Fruit fly (Drosophila melanogaster): Measurements from ENCODE around the gene CG18764.

Gene CG18764

dm6 chr3R:11678016-11678415, 51.3 kb downstream of the CG18764 start, which contains the start of gene CG18476 (continued):
- TF ChIP-seq Fer2 (tag; optimal IDR thresholded peaks at IDR 0.05) (peak; percentile 86), CG10462 (GFP tag; optimal IDR thresholded peaks at IDR 0.05) (peak; percentile 72), Hr39 (optimal IDR thresholded peaks at IDR 0.05) (no peak), NK7.1 (GFP tag; optimal IDR thresholded peaks at IDR 0.05) (peak; percentile 48), E2f2 (GFP tag; IDR thresholded peaks at IDR 0.05) (peak; percentile 74), B-H2 (GFP tag; optimal IDR thresholded peaks at IDR 0.05) (peak; percentile 78), CG11247 (GFP tag; IDR thresholded peaks at IDR 0.05) (peak; percentile 90), CTCF (GFP tag; optimal IDR thresholded peaks at IDR 0.05) (peak; percentile 34), tup (GFP tag; optimal IDR thresholded peaks at IDR 0.05) (peak; percentile 24), wdn (GFP tag; IDR thresholded peaks at IDR 0.05) (peak; percentile 86), stc (GFP tag; IDR thresholded peaks at IDR 0.05) (peak; percentile 94), CG4617 (GFP tag; optimal IDR thresholded peaks at IDR 0.05; ENCODE audit: borderline replicate concordance) (peak; percentile 90), Deaf1 (tag; optimal IDR thresholded peaks at IDR 0.05) (peak; percentile 77), HmgD (GFP tag; optimal IDR thresholded peaks at IDR 0.05) (no peak), CG8944 (GFP tag; optimal IDR thresholded peaks at IDR 0.05) (peak; percentile 36), inv (GFP tag; IDR thresholded peaks at IDR 0.05; ENCODE audit: partially characterized antibody) (no peak), vfl (GFP tag; optimal IDR thresholded peaks at IDR 0.05) (peak; percentile 69), CG10431 (GFP tag; optimal IDR thresholded peaks at IDR 0.05) (no peak), D19B (GFP tag; optimal IDR thresholded peaks at IDR 0.05) (peak; percentile 75), CG18599 (GFP tag; optimal IDR thresholded peaks at IDR 0.05) (peak; percentile 91), Dbx (GFP tag; IDR thresholded peaks at IDR 0.05) (peak; percentile 91), CG34224 (GFP tag; IDR thresholded peaks at IDR 0.05; ENCODE audit: partially characterized antibody) (no peak), otp (GFP tag; IDR thresholded peaks at IDR 0.05) (peak; percentile 75; the same call in 2 of the 3 replicates), Ravus (GFP tag; IDR thresholded peaks at IDR 0.05) (peak; percentile 80), fru (optimal IDR thresholded peaks at IDR 0.05) (no peak), cwo (GFP tag; optimal IDR thresholded peaks at IDR 0.05) (peak; percentile 79), so (GFP tag; IDR thresholded peaks at IDR 0.05) (peak; percentile 83; the same call in 2 of the 3 replicates), YL-1 (GFP tag; optimal IDR thresholded peaks at IDR 0.05) (peak; percentile 69), amos (GFP tag; IDR thresholded peaks at IDR 0.05; ENCODE audit: partially characterized antibody) (no peak), insv (GFP tag; optimal IDR thresholded peaks at IDR 0.05) (peak in 1 of 2 experiments; percentile 49), B-H1 (GFP tag; IDR thresholded peaks at IDR 0.05) (peak; percentile 92), chm (GFP tag; IDR thresholded peaks at IDR 0.05) (peak; percentile 87), Ets97D (GFP tag; optimal IDR thresholded peaks at IDR 0.05) (peak; percentile 61), Lpt (GFP tag; optimal IDR thresholded peaks at IDR 0.05) (no peak), CG6654 (GFP tag; optimal IDR thresholded peaks at IDR 0.05) (peak; percentile 73), sr (GFP tag; IDR thresholded peaks at IDR 0.05) (peak; percentile 54; the same call in 1 of the 3 replicates), row (GFP tag; IDR thresholded peaks at IDR 0.05) (peak; percentile 96), stwl (tag; optimal IDR thresholded peaks at IDR 0.05) (peak; percentile 68), CG11723 (GFP tag; optimal IDR thresholded peaks at IDR 0.05) (peak; percentile 59), CHES-1-like (GFP tag; optimal IDR thresholded peaks at IDR 0.05) (peak; percentile 52), peb (GFP tag; IDR thresholded peaks at IDR 0.05) (peak; percentile 83), ase (GFP tag; IDR thresholded peaks at IDR 0.05) (peak; percentile 92), kah (GFP tag; optimal IDR thresholded peaks at IDR 0.05) (peak; percentile 72), Camta (GFP tag; optimal IDR thresholded peaks at IDR 0.05) (peak; percentile 73), corto (GFP tag; optimal IDR thresholded peaks at IDR 0.05) (peak; percentile 57), CG12391 (tag; optimal IDR thresholded peaks at IDR 0.05) (peak; percentile 96), ro (GFP tag; IDR thresholded peaks at IDR 0.05) (peak; percentile 52), CG31224 (GFP tag; IDR thresholded peaks at IDR 0.05) (peak; percentile 86), Max (GFP tag; optimal IDR thresholded peaks at IDR 0.05) (peak; percentile 81), CoRest (tag; optimal IDR thresholded peaks at IDR 0.05) (peak; percentile 96), CG1024 (GFP tag; IDR thresholded peaks at IDR 0.05) (peak; percentile 79), CG8478 (optimal IDR thresholded peaks at IDR 0.05) (no peak)
